Worm (Caenorhabditis elegans) whole organism, dauer: ENCODE data around the gene srd-2.

Experiments used
- unc-62 ChIP-seq: sonication (generic microtip); optimal IDR thresholded peaks from 2 replicates; lab custom pipeline; 2017; ENCODE audit warnings: missing biosample characterization, missing genetic modification reagents, missing genetic modification characterization

srd-2 gene

DNA sequence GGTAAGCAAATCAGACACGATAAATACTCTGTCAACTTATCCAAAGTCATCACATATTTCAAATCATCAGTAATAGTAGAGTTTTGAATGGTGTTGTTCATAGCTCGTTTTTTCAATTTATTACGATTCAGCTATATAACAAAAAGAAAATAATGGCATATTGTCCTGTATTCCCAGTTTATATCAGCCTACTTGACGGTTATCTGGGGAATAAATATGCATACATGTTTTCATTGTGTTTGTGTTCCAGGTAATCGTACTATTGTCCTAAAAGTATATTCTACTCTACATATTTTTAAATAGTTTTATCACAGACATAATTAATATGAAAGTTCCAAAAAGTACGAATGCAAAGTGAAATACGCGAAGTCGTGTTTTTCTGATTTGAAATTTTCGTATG lies at the start of gene srd-2:
Gene srd-2, minus strand, starts transcription at position 101 of the 400 bp plus-strand sequence.
- no peak for TF ChIP-seq unc-62 (GFP tag; lab: Kevin White, UChicago)

ce11 chrII:10234398-10234797 lies 46.7 kb upstream of the srd-2 start, which contains the start of gene ubxn-5:
Gene ubxn-5 (minus strand): TSS chrII:10234498.
- TF ChIP-seq unc-62 (GFP tag; lab: Kevin White, UChicago) = no peak

DNA sequence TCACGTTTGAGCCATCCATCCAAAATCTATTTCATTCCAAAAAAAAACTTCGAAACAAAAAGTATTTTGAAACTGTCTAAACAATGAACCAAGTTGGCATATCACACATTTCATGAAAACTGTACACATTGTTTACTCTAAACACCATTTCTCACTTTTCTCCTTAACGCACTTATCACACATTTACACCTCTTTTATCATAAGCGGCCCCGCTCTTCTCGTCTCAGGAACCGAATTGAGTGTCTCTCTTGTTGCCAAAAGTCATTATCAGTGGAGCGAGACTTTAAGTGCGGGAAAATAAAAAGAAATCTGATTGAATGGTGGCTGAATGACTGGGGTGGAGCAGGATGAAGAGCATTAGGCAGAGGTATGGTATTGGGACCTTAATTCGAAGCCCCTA lies 44.2 kb upstream of the srd-2 start:
- no peak for TF ChIP-seq unc-62 (GFP tag; lab: Kevin White, UChicago)

ce11 chrII:10230972-10231371 lies 43.3 kb upstream of the srd-2 start, which contains the start of gene T01E8.8:
Gene T01E8.8 (plus strand): TSS chrII:10231272.
- TF ChIP-seq unc-62 (GFP tag; lab: Kevin White, UChicago) = no peak

DNA sequence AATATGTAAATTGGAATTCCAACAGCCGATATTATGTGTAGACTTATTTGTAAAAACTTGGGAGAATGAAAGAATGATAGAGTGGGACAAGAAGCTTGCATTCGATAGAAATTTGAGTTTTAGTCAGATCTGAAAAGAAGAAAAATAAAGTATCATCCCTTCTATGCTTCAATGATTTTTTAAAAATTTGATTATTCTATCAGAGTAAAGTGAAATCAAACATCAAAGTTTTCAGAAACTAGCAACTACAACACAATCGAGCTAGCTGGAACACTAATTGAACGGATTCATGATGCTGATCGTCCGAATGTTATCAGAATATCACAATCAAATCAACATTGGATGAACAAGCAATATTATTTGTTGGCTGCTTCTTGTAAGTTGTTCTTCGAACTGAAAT lies 39.3 kb upstream of the srd-2 start, which contains the start of gene srh-135:
Gene srh-135, minus strand, starts transcription at position 101 of the 400 bp plus-strand sequence.
- no peak for TF ChIP-seq unc-62 (GFP tag; lab: Kevin White, UChicago)

ce11 chrII:10222577-10222976 lies 34.9 kb upstream of the srd-2 start, which contains the start of gene plc-3:
Gene plc-3 (plus strand): TSS chrII:10222877.
- TF ChIP-seq unc-62 (GFP tag; lab: Kevin White, UChicago) = no peak

- TF ChIP-seq unc-62 (GFP tag; lab: Kevin White, UChicago) = no peak
Measured at ce11 chrII:10221627-10222026, 33.9 kb upstream of the srd-2 start.

DNA sequence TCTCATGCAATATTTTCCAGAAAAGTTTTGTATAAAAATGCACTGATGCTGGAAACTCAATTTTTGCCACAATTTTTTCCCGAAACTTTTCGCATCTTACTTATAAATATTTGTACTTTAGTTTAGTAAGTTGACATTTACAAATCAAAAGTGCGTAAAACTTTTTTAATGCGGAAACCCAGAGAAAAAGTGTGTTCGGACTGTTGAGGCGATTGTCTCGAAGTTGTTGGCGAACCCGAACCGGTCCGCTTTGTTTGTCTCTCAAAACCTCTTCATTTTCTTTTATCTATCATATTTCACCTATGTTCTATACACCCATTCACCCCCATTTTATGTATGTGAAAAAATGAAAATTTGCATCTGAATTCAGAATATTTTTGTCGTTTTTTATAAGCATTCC lies 32.9 kb upstream of the srd-2 start:
- no peak for TF ChIP-seq unc-62 (GFP tag; lab: Kevin White, UChicago)

DNA sequence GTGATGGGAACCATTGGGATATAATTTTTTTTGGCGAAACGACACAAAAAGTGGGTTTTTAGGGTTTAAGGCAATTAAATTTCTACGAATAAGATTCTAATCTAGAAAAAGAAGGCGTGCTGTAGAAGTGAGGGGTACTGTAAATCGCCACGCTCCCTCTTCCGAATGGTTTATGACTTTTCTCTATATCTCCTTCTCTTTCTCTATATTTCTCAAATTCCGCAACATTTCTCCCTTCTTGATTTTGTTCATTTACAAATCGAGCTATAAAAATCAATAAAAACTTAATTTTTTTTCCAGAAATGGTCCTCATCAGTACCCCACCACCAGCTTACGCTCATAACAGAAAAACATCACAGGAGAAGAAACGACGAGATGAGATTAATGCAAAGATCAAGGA lies 30.5 kb upstream of the srd-2 start, which contains the start of gene ref-1:
Gene ref-1, plus strand, starts transcription at position 301 of the 400 bp plus-strand sequence.
- TF ChIP-seq unc-62 (GFP tag; lab: Kevin White, UChicago) = no peak

ce11 chrII:10206425-10206824 lies 18.7 kb upstream of the srd-2 start, which contains the start of gene T01E8.1:
Gene T01E8.1 (plus strand): TSS chrII:10206725.
- TF ChIP-seq unc-62 (GFP tag; lab: Kevin White, UChicago) = no peak

DNA sequence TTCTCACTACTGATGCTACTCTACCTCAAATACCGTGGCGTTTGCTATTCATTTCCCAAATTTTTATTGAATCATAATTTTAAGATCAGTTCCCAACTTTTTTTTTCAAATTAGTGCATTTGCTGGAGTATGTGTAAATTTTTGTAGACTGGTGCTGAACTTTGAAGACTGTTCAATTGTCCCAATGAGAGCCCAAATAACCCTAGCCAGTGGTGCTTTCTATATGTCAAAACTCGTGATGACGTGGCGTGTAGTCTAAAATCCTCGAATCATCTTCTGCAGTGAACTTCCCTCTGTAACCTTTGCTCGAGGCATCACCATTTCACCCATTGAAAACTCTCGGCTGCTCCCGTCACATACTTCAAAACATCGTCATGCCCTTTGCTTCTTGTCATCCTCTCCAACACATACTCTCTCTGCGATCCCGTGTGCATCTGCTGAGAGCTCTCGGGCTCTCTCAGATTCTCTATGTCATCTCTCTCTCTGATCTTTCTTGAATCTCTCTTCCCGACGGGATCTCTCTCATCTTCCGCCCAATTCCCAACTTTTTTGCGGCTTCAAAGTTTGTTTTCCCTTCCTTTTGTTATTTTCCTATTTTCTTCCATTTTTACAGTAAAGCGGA lies 16.8 kb upstream of the srd-2 start:
- TF ChIP-seq unc-62 (GFP tag; lab: Kevin White, UChicago) = no peak

DNA sequence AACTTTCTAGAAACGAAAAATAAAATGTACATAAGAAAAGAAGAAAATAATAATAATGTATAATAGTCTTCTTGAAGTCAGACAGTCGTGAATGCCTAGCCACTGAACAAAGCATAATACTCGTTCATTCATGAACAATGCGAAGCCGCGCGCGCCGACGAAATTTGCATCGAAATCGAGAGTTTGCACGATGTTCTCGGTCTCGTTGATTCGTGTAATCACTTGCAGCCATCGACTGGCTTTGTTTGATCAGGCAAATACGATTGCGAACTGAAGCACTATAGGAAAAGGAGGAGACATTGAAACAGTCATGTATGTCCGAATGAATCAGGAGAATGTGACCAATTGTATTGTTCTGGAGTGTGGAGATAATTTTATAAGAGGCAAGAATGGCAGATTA lies 16.1 kb upstream of the srd-2 start:
- TF ChIP-seq unc-62 (GFP tag; lab: Kevin White, UChicago) = no peak

DNA sequence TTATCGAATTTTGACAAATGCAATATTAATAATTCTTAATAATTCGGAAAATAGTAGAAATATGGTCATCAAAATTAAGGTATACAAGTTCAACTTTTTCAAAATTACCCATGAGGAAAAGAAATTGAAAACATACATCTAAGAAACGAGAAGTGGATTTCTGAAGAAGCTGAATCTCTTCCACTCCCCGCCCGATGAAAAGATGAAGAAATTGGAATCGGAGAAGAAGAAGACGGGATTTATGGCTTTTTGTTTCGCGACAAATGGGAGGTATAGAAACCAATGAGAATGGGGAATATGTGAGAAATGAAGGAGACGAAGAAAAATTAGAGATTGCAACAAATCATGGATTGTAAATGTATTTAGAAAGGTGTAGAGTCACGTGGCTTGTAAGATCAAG lies 15.4 kb upstream of the srd-2 start:
- TF ChIP-seq unc-62 (GFP tag; lab: Kevin White, UChicago) = no peak

ce11 chrII:10202275-10202674 lies 14.6 kb upstream of the srd-2 start:
- no peak for TF ChIP-seq unc-62 (GFP tag; lab: Kevin White, UChicago)

- no peak for TF ChIP-seq unc-62 (GFP tag; lab: Kevin White, UChicago)
Measured at ce11 chrII:10200759-10201158, 13.1 kb upstream of the srd-2 start, which contains the start of gene arv-1. Gene arv-1 (minus strand): TSS chrII:10200823.

- no peak for TF ChIP-seq unc-62 (GFP tag; lab: Kevin White, UChicago)
Measured at ce11 chrII:10199906-10200305, 12.2 kb upstream of the srd-2 start, which contains the start of gene R05H5.4. Gene R05H5.4 (minus strand): TSS chrII:10200006.

ce11 chrII:10198486-10198885 lies 10.8 kb upstream of the srd-2 start:
- TF ChIP-seq unc-62 (GFP tag; lab: Kevin White, UChicago) = no peak
